Worm (Caenorhabditis elegans): Measurements from ENCODE around the gene F46C8.1.

Gene F46C8.1

DNA sequence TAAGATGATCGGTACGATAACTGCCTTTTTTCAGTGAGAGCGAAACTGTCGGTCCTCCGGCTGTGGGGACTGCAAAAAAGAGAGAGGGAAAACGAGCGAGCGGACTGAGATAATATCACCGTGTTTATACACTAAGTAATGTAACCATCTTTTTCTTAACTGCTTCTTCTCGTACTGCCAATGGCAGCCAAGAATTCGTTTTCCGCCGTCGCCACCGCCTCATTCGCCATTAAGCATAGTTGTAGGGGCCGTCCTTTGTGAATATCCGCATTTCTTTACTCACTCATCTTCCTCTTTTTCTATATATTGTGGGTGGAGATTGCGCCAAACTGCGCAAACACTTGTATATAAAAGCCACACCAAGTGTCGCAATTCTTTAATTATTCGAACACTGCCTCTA lies 1.7 kb upstream of the F46C8.1 start, which contains the start of gene col-174:
TSS of gene col-174 (plus strand) at position 301 of the 400 bp plus-strand sequence.
- TF ChIP-seq hrde-1 (tag; optimal IDR thresholded peaks at IDR 0.05; ENCODE audit: borderline replicate concordance) (no peak), atf-7 (tag; optimal IDR thresholded peaks at IDR 0.05) (no peak), ama-1 (optimal IDR thresholded peaks at IDR 0.05) (no peak), ama-1 (GFP tag; optimal IDR thresholded peaks at IDR 0.05) (no peak), F55B11.4 (tag; optimal IDR thresholded peaks at IDR 0.05; ENCODE audit: borderline replicate concordance, insufficient read depth) (no peak), hlh-12 (tag; optimal IDR thresholded peaks at IDR 0.05) (no peak), ztf-28 (GFP tag; IDR thresholded peaks at IDR 0.05) (no peak), F10E7.11 (tag; optimal IDR thresholded peaks at IDR 0.05) (no peak), snpc-3.4 (tag; optimal IDR thresholded peaks at IDR 0.05) (no peak), lin-54 (GFP tag; optimal IDR thresholded peaks at IDR 0.05) (no peak), snpc-1.3 (tag; optimal IDR thresholded peaks at IDR 0.05; ENCODE audit: insufficient read depth) (no peak), Y95B8A.8 (GFP tag; IDR thresholded peaks at IDR 0.05) (no peak), nhr-80 (tag; optimal IDR thresholded peaks at IDR 0.05) (no peak), lin-35 (GFP tag; optimal IDR thresholded peaks at IDR 0.05) (no peak), T26A5.8 (tag; optimal IDR thresholded peaks at IDR 0.05) (no peak), F52B5.7 (tag; optimal IDR thresholded peaks at IDR 0.05) (no peak), snpc-1.1 (tag; optimal IDR thresholded peaks at IDR 0.05; ENCODE audit: insufficient read depth) (no peak), hsf-1 (GFP tag; IDR thresholded peaks at IDR 0.05) (no peak), tbx-9 (tag; optimal IDR thresholded peaks at IDR 0.05; ENCODE audit: borderline replicate concordance) (no peak)

DNA sequence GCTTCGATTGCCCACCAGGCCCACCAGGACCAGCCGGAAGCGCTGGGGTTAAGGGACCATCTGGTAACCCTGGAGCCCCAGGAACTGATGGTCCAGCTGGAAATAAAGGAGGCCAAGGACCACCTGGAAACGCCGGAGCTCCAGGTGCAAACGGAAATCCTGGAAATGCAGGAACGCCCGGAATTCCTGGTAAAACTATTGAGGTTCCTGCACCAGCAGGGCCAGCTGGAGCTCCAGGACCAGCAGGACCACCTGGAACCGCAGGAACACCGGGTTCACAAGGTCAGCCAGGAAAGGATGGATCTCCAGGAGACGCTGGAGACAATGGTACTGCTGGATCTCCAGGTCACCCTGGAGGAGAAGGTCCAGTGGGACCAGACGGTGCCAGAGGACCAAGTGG lies 562 bp upstream of the F46C8.1 start:
- TF ChIP-seq dpff-1 (tag; optimal IDR thresholded peaks at IDR 0.05) (no peak), lin-26 (GFP tag; IDR thresholded peaks at IDR 0.05) (no peak), hlh-12 (tag; optimal IDR thresholded peaks at IDR 0.05) (no peak), pbrm-1 (GFP tag; IDR thresholded peaks at IDR 0.05) (no peak), egl-44 (GFP tag; IDR thresholded peaks at IDR 0.05) (no peak), sdz-38 (tag; optimal IDR thresholded peaks at IDR 0.05) (no peak), fkh-3 (tag; optimal IDR thresholded peaks at IDR 0.05) (no peak), Y53G8AR.9 (GFP tag; conservative IDR thresholded peaks at IDR 0.05) (0 out of 2 replicates have a peak, but pooled peaks have one; percentile 46), zfh-2 (GFP tag; conservative IDR thresholded peaks at IDR 0.05) (peak; percentile 82), hsf-1 (GFP tag; IDR thresholded peaks at IDR 0.05) (no peak), B0019.2 (GFP tag; conservative IDR thresholded peaks at IDR 0.05) (no peak), T26A5.8 (tag; optimal IDR thresholded peaks at IDR 0.05) (no peak), tbp1 (GFP tag; optimal IDR thresholded peaks at IDR 0.05) (no peak), unc-62 (GFP tag; optimal IDR thresholded peaks at IDR 0.05) (no peak), egrh-3 (GFP tag; IDR thresholded peaks at IDR 0.05) (peak; percentile 60; the same call in 1 of the 2 replicates), B0035.1 (tag; optimal IDR thresholded peaks at IDR 0.05) (no peak), nhr-27 (tag; optimal IDR thresholded peaks at IDR 0.05) (no peak), tbx-9 (tag; optimal IDR thresholded peaks at IDR 0.05; ENCODE audit: borderline replicate concordance) (no peak)

DNA sequence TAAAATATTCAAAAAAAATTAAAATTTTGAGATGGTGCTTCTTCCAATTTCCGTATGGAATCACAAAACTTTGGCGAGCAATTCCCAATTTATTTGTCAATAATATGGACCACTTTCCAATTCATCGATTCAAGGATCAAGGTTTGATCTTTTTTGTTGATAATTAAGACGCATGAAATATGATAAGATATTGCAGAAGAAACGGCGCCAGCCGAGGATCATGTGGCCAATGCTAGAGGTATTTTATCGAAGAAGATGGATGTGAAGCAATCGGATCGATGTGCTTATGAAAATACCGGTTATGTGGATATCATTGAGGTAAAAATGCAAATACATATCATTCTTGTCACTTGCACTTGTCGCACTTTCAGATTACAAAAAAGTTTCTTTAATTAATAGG lies 2.2 kb downstream of the F46C8.1 start:
- TF ChIP-seq Y53G8AR.9 (GFP tag; conservative IDR thresholded peaks at IDR 0.05) (no peak), C17E4.6 (GFP tag; IDR thresholded peaks at IDR 0.05) (no peak), attf-6 (GFP tag; IDR thresholded peaks at IDR 0.05) (no peak), pbrm-1 (GFP tag; IDR thresholded peaks at IDR 0.05) (no peak), bed-1 (GFP tag; IDR thresholded peaks at IDR 0.05) (no peak), attf-3 (GFP tag; conservative IDR thresholded peaks at IDR 0.05) (no peak), lag-1 (GFP tag; IDR thresholded peaks at IDR 0.05) (no peak), hlh-26 (GFP tag; conservative IDR thresholded peaks at IDR 0.05) (no peak), nfya-1 (tag; optimal IDR thresholded peaks at IDR 0.05; ENCODE audit: borderline replicate concordance, insufficient read depth) (no peak), nhr-80 (tag; optimal IDR thresholded peaks at IDR 0.05) (no peak), rec-8 (tag; optimal IDR thresholded peaks at IDR 0.05) (no peak), repo-1 (tag; optimal IDR thresholded peaks at IDR 0.05) (no peak), F49E8.2 (tag; optimal IDR thresholded peaks at IDR 0.05; ENCODE audit: insufficient read depth) (no peak), Y53F4B.3 (GFP tag; IDR thresholded peaks at IDR 0.05) (no peak), B0336.3 (GFP tag; IDR thresholded peaks at IDR 0.05) (no peak)
